Worm (Caenorhabditis elegans) whole organism, L4 larva: ENCODE data around the gene spp-18.

Source experiments
- F37D6.2 ChIP-seq: sonication (generic microtip); optimal IDR thresholded peaks from 2 replicates; lab custom pipeline; 2016; ENCODE audit warnings: mild to moderate bottlenecking, missing genetic modification characterization, missing compliant biosample characterization
- Y75B8A.6 ChIP-seq: fragments of 200-800 bp; sonication (Bioruptor generic); IDR thresholded peaks from 2 replicates; pipeline ENCODE4 v1.3.6; 2022; ENCODE audit warnings: missing genetic modification reagents, missing genetic modification characterization, missing compliant biosample characterization
- aha-1 ChIP-seq: fragments of 150-350 bp; peaks from one replicate; lab custom pipeline; 2014; ENCODE audit warnings: missing biosample characterization, missing genetic modification characterization
- ceh-44 ChIP-seq: fragments of 200-800 bp; sonication (Bioruptor generic); IDR thresholded peaks from 2 replicates; pipeline ENCODE4 v1.3.6; 2022; ENCODE audit warnings: missing genetic modification reagents, missing genetic modification characterization, missing compliant biosample characterization
- cey-2 ChIP-seq: sonication (generic microtip); optimal IDR thresholded peaks from 3 replicates; lab custom pipeline; 2017; ENCODE audit warnings: missing genetic modification characterization, mild to moderate bottlenecking, missing compliant biosample characterization, antibody characterized with exemption, borderline replicate concordance; ENCODE audit not compliant: insufficient read depth
- daf-12 ChIP-seq: fragments of 150-350 bp; optimal IDR thresholded peaks from 2 replicates; lab custom pipeline; 2014; ENCODE audit warnings: missing biosample characterization, missing genetic modification reagents, missing genetic modification characterization
- daf-16 ChIP-seq, 3 experiments: sonication (generic microtip); optimal IDR thresholded peaks; 2 replicates each; lab custom pipeline; 2016 to 2017; ENCODE audit warnings: missing genetic modification characterization in 3 of 3, missing genetic modification reagents in 3 of 3, mild to moderate bottlenecking in 2 of 3, missing compliant biosample characterization in 2 of 3, missing biosample characterization in 1 of 3, moderate library complexity in 1 of 3
- daf-19 ChIP-seq: fragments of 200-800 bp; sonication (Bioruptor generic); conservative IDR thresholded peaks from 2 replicates; pipeline ENCODE4 v1.3.6; 2022; ENCODE audit warnings: missing genetic modification characterization, missing compliant biosample characterization
- dmd-9 ChIP-seq: fragments of 200-800 bp; sonication (Bioruptor generic); IDR thresholded peaks from 2 replicates; pipeline ENCODE4 v1.3.6; 2022; ENCODE audit warnings: missing genetic modification reagents, missing genetic modification characterization, missing compliant biosample characterization
- lin-39 ChIP-seq: fragments of 150-350 bp; optimal IDR thresholded peaks from 2 replicates; lab custom pipeline; 2014; ENCODE audit warnings: missing biosample characterization, missing genetic modification reagents, missing genetic modification characterization
- madf-9 ChIP-seq: fragments of 200-800 bp; sonication (Bioruptor generic); conservative IDR thresholded peaks from 2 replicates; pipeline ENCODE4 v1.3.6; 2022; ENCODE audit warnings: missing genetic modification reagents, missing genetic modification characterization, missing compliant biosample characterization
- mep-1 ChIP-seq: fragments of 150-350 bp; sonication (generic microtip); optimal IDR thresholded peaks from 3 replicates; lab custom pipeline; 2014; ENCODE audit warnings: missing biosample characterization, missing genetic modification characterization
- nhr-25 ChIP-seq: sonication (generic microtip); optimal IDR thresholded peaks from 2 replicates; lab custom pipeline; 2017; ENCODE audit warnings: missing genetic modification characterization, mild to moderate bottlenecking, missing compliant biosample characterization, antibody characterized with exemption, moderate library complexity, borderline replicate concordance; ENCODE audit not compliant: insufficient read depth
- nhr-28 ChIP-seq: fragments of 150-350 bp; optimal IDR thresholded peaks from 2 replicates; lab custom pipeline; 2014; ENCODE audit warnings: missing biosample characterization, missing genetic modification characterization
- set-16 ChIP-seq: fragments of 200-800 bp; sonication (Bioruptor generic); IDR thresholded peaks from 2 replicates; pipeline ENCODE4 v1.3.6; 2022; ENCODE audit warnings: missing genetic modification reagents, missing genetic modification characterization, missing compliant biosample characterization
- unc-62 ChIP-seq, 3 experiments: fragments of 150-350 bp in 1 of 3; sonication (generic microtip); optimal IDR thresholded peaks in 2 of 3; peaks in 1 of 3; 1 replicate in 1 of 3; 2 replicates in 2 of 3; lab custom pipeline; 2014 to 2017; ENCODE audit warnings: missing biosample characterization in 3 of 3, missing genetic modification characterization in 3 of 3, missing genetic modification reagents in 3 of 3, missing genotype in 1 of 3

The spp-18 gene

DNA sequence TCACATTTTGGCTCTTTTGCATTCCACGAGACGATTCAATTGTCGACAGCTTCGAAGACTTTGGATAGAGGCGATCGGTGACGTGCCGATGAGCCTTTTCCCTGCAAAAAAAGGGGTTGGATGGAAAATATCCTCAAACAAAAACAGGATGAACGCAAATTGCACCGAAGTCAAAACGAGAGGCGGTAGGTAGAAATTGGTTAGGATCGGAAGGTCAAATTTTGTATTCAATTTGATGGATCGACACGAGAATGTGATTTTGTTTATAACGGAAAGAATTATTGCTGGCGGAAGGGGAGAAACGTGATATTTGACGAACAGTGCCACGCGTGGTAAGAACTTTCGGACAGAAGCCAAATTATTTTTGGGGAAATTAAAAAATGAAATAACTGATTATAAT, 41.3 kb downstream of the spp-18 start, which contains the start of gene mca-1:
mca-1 (minus strand) TSS at position 101 of the 400 bp plus-strand sequence.
- no peak for TF ChIP-seq ceh-44 (GFP tag; lab: Robert Waterston, UW)
- TF ChIP-seq set-16 (GFP tag; lab: Robert Waterston, UW), result no peak
- TF ChIP-seq aha-1 (tag; lab: Kevin White, UChicago), result peak; percentile 3
- TF ChIP-seq nhr-28 (tag; lab: Kevin White, UChicago), result no peak

- no peak for TF ChIP-seq nhr-28 (tag; lab: Kevin White, UChicago)
- TF ChIP-seq dmd-9 (GFP tag; lab: Robert Waterston, UW), result no peak
- TF ChIP-seq cey-2 (tag; lab: Kevin White, UChicago), result no peak
- TF ChIP-seq mep-1 (tag; lab: Kevin White, UChicago), result no peak
Observed at ce11 chrIV:9641925-9642324, 48.4 kb downstream of the spp-18 start, which contains the start of gene del-2. Gene del-2 (minus strand): TSS chrIV:9642025.

DNA sequence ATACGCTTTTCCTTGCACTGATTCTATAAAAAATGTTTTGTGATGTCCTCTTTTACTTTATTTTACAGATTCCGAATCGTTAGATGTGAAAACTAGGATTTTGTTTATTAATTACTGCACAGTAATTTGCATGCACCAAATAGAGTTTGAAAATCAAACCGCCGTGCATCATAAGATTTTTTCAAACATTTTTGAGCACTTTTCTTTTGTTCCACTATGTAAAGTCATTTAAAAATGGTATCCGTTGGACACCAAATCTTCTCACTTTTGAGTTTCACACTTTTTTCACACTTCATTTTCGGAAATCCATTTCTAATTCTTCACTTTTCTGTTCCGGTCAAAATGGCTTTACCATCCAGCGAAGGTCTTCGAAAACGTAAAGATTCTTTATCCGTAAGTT, 49.7 kb downstream of the spp-18 start, which contains the start of gene degl-2:
degl-2 (plus strand) TSS at position 301 of the 400 bp plus-strand sequence.
- TF ChIP-seq nhr-25 (tag; lab: Kevin White, UChicago) (no peak), F37D6.2 (no peak), daf-19 (no peak), madf-9 (GFP tag; lab: Robert Waterston, UW) (no peak), daf-16 (GFP tag; optimal IDR thresholded peaks at IDR 0.05; lab: Kevin White, UChicago) (no peak), daf-16 (tag; optimal IDR thresholded peaks at IDR 0.05; lab: Kevin White, UChicago) (no peak), daf-12 (tag; lab: Kevin White, UChicago) (no peak), lin-39 (no peak), unc-62 (GFP tag; optimal IDR thresholded peaks at IDR 0.05 in 1 of 2; lab: Kevin White, UChicago) (no peak), unc-62 (tag; optimal IDR thresholded peaks at IDR 0.05; lab: Kevin White, UChicago) (no peak), Y75B8A.6 (GFP tag; lab: Robert Waterston, UW) (no peak)
- TF ChIP-seq, all 104 proteins: peak for 0
